Worm (Caenorhabditis elegans): ENCODE measurements around the gene snpn-1.

The snpn-1 gene

ce11 chrIV:5109943-5110342, 19.1 kb upstream of the snpn-1 start:
- no peak for TF ChIP-seq madf-6 (GFP tag; IDR thresholded peaks at IDR 0.05)
- TF ChIP-seq cebp-2 (GFP tag; IDR thresholded peaks at IDR 0.05) = no peak
- no peak for TF ChIP-seq athp-1 (tag; optimal IDR thresholded peaks at IDR 0.05)

- no peak for TF ChIP-seq F33H1.4 (GFP tag; IDR thresholded peaks at IDR 0.05)
- TF ChIP-seq madf-6 (GFP tag; IDR thresholded peaks at IDR 0.05) = no peak
- TF ChIP-seq sptf-2 (GFP tag; optimal IDR thresholded peaks at IDR 0.05) = no peak
Measured at ce11 chrIV:5108971-5109370, 18.1 kb upstream of the snpn-1 start.

DNA sequence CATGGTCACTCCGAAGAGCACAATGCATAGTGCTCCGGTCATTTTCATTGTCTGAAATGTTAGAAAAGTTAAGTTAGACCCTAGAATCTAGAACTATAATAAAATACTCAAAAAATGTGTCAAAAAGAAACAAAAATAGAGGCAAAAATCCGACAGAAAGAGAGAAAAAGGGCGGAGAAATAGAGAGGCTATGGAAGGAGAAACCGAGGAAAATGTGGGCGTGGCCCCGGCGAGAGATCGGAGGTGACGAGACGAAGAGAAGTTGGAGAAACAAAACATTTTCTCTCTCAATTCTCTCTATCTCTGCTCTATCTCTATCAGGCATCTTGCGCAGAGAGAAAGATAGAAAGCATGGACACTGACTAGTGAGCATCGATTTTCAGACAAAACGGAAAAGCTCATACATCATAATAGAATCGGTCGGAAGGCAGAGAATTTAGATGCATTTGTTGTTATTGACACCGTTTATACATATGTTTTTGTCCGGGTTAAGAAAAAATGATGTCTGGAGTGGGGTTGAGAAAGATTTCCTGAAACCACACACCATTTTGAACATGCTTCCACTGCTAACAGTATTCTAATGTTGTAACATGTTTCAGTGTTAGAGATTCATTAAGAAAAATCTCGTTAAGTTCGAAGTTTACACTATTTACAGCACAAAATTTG, 12.5 kb upstream of the snpn-1 start, which contains the start of gene C02B10.3:
Gene C02B10.3, minus strand, starts transcription at position 51 of the 666 bp plus-strand sequence.
- TF ChIP-seq K12H6.12 (tag; optimal IDR thresholded peaks at IDR 0.05) (peak; percentile 36), hsf-1 (GFP tag; IDR thresholded peaks at IDR 0.05) (no peak), hmg-1.2 (GFP tag; IDR thresholded peaks at IDR 0.05) (peak; percentile 7; the same call in 1 of the 2 replicates), egl-44 (GFP tag; IDR thresholded peaks at IDR 0.05) (no peak)

DNA sequence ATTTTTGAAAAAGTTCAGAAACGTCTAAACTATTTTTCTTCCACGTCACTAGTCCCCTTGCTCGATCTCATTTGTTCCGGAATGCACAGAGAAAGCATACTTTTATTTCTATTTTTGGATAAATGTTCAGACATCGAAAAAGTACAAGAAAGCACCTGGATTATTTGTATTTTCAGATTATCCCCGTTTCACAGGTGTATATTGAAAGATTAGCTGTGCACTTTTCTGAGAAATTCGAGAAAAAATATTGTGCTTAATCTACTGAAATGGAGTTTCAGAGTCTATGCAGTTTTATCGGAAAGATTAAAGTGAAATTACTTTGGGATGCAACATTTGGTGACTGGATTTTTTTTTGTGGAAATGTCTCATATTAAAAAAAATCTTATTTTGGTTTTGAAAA, 11.1 kb upstream of the snpn-1 start:
- no peak for TF ChIP-seq aptf-2 (GFP tag; conservative IDR thresholded peaks at IDR 0.05)
- no peak for TF ChIP-seq ztf-22 (GFP tag; optimal IDR thresholded peaks at IDR 0.05)
- no peak for TF ChIP-seq B0035.1 (tag; optimal IDR thresholded peaks at IDR 0.05)
- no peak for TF ChIP-seq sptf-2 (GFP tag; optimal IDR thresholded peaks at IDR 0.05)
- no peak for TF ChIP-seq hmg-20 (GFP tag; IDR thresholded peaks at IDR 0.05)
- no peak for TF ChIP-seq dpff-1 (tag; optimal IDR thresholded peaks at IDR 0.05)
- TF ChIP-seq snpc-3.4 (tag; optimal IDR thresholded peaks at IDR 0.05) = no peak
- no peak for TF ChIP-seq Y67H2A.10 (GFP tag; conservative IDR thresholded peaks at IDR 0.05)
- no peak for TF ChIP-seq lin-40 (tag; optimal IDR thresholded peaks at IDR 0.05)
- TF ChIP-seq lsy-27 (tag; optimal IDR thresholded peaks at IDR 0.05; ENCODE audit: borderline replicate concordance, insufficient read depth) = no peak
- no peak for TF ChIP-seq ztf-6 (GFP tag; IDR thresholded peaks at IDR 0.05)
- no peak for TF ChIP-seq cebp-1 (GFP tag; IDR thresholded peaks at IDR 0.05)
- TF ChIP-seq cebp-1 (tag; optimal IDR thresholded peaks at IDR 0.05) = no peak

ce11 chrIV:5100145-5100544, 9.3 kb upstream of the snpn-1 start:
- TF ChIP-seq K12H6.12 (tag; optimal IDR thresholded peaks at IDR 0.05) (peak; percentile 17), nfyb-1 (GFP tag; IDR thresholded peaks at IDR 0.05) (0 out of 2 replicates have a peak, but pooled peaks have one; percentile 21), attf-5 (GFP tag; optimal IDR thresholded peaks at IDR 0.05) (no peak)

DNA sequence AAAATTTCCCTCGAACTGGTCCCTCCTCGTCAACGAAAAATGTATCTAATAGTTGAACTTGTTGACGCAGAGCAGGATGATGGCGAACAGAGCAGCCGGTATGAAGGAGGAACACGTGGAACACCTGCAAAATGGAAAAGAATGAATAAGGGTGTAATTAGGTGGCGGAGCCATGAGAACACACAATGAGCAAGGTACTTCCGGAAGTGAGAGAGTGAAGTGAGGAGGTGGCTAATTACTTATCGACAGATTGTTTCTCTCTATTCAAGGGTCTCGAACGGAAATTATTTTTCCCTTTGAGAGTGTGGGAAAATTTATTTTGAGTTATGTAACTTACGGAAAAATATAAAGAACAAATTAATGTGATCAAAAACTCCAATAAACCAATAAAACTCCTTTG, 2.6 kb upstream of the snpn-1 start:
- no peak for TF ChIP-seq pha-4 (tag; optimal IDR thresholded peaks at IDR 0.05)
- no peak for TF ChIP-seq mcd-1 (GFP tag; IDR thresholded peaks at IDR 0.05)
- TF ChIP-seq sea-2 (GFP tag; IDR thresholded peaks at IDR 0.05) = no peak
- no peak for TF ChIP-seq nfyb-1 (GFP tag; IDR thresholded peaks at IDR 0.05)
- no peak for TF ChIP-seq Y79H2A.3 (GFP tag; conservative IDR thresholded peaks at IDR 0.05)
- TF ChIP-seq zfh-2 (GFP tag; conservative IDR thresholded peaks at IDR 0.05) = no peak
- no peak for TF ChIP-seq tlf-1 (GFP tag; optimal IDR thresholded peaks at IDR 0.05)
- TF ChIP-seq rec-8 (tag; optimal IDR thresholded peaks at IDR 0.05) = no peak
- TF ChIP-seq F57C9.4 (tag; optimal IDR thresholded peaks at IDR 0.05) = no peak
- TF ChIP-seq B0035.1 (tag; optimal IDR thresholded peaks at IDR 0.05) = no peak
- TF ChIP-seq hmg-1.2 (GFP tag; IDR thresholded peaks at IDR 0.05) = no peak
- no peak for TF ChIP-seq D2030.7 (GFP tag; IDR thresholded peaks at IDR 0.05)
- no peak for TF ChIP-seq nhr-120 (GFP tag; IDR thresholded peaks at IDR 0.05)
- no peak for TF ChIP-seq ztf-22 (GFP tag; optimal IDR thresholded peaks at IDR 0.05)
- TF ChIP-seq sptf-2 (GFP tag; optimal IDR thresholded peaks at IDR 0.05) = no peak
- TF ChIP-seq bed-1 (GFP tag; IDR thresholded peaks at IDR 0.05) = no peak

Measured in whole organism, young adult.